Worm (Caenorhabditis elegans): ENCODE measurements around the gene srxa-13.

Gene srxa-13

DNA sequence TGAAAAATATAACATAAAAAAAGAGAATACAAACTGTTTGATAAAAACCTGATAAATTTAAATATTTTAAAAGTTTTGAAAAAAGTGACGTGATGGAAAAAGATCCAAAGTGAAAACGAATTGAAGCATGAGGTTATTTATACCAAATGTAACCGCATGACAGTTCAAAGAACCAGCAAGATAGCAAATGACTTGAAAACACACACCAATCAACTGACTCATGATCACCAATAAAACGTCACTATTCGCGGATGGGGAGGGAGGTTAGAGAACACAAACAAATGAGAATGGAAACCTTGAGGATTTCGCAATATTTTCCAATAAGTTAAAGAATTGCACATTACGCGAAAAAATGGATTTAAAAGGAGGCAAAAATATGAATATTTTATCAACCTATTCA, 20.2 kb upstream of the srxa-13 start, which contains the start of gene C06B3.7 (continued):
- no peak for TF ChIP-seq ceh-44 (GFP tag; IDR thresholded peaks at IDR 0.05)
- TF ChIP-seq ctbp-1 (GFP tag; IDR thresholded peaks at IDR 0.05) = no peak
- peak; percentile 57 for TF ChIP-seq pqm-1 (tag; optimal IDR thresholded peaks at IDR 0.05)
- no peak for TF ChIP-seq hmg-1.1 (GFP tag; IDR thresholded peaks at IDR 0.05)
- TF ChIP-seq cey-2 (tag; optimal IDR thresholded peaks at IDR 0.05; ENCODE audit: borderline replicate concordance, insufficient read depth) = peak; percentile 65
- peak; percentile 99 for TF ChIP-seq hlh-30 (tag; optimal IDR thresholded peaks at IDR 0.05; ENCODE audit: insufficient read depth)
- TF ChIP-seq egl-43 (GFP tag; IDR thresholded peaks at IDR 0.05) = no peak
- no peak for TF ChIP-seq ztf-11 (tag; optimal IDR thresholded peaks at IDR 0.05)
- TF ChIP-seq ZK546.5 (tag; optimal IDR thresholded peaks at IDR 0.05) = no peak
- no peak for TF ChIP-seq spr-3 (GFP tag; optimal IDR thresholded peaks at IDR 0.05)
- TF ChIP-seq nhr-48 (tag; optimal IDR thresholded peaks at IDR 0.05) = peak; percentile 75
- TF ChIP-seq skn-1 (tag; optimal IDR thresholded peaks at IDR 0.05) = no peak
- peak; percentile 62 for TF ChIP-seq lin-13 (GFP tag; optimal IDR thresholded peaks at IDR 0.05)
- TF ChIP-seq zag-1 (tag; optimal IDR thresholded peaks at IDR 0.05) = no peak
- TF ChIP-seq jun-1 (tag; optimal IDR thresholded peaks at IDR 0.05) = no peak
- TF ChIP-seq vab-7 (GFP tag; IDR thresholded peaks at IDR 0.05) = no peak
- no peak for TF ChIP-seq Y5F2A.4 (GFP tag; optimal IDR thresholded peaks at IDR 0.05)
- no peak for TF ChIP-seq aly-2 (tag; optimal IDR thresholded peaks at IDR 0.05)
- no peak for TF ChIP-seq Y48G9A.11 (GFP tag; IDR thresholded peaks at IDR 0.05)
- TF ChIP-seq nhr-6 (tag; optimal IDR thresholded peaks at IDR 0.05) = peak; percentile 91
- no peak for TF ChIP-seq F10B5.3 (tag; optimal IDR thresholded peaks at IDR 0.05)
- TF ChIP-seq saeg-2 (GFP tag; IDR thresholded peaks at IDR 0.05) = 0 out of 2 replicates have a peak, but pooled peaks have one; percentile 10
- TF ChIP-seq lin-38 (GFP tag; IDR thresholded peaks at IDR 0.05) = no peak
- TF ChIP-seq duxl-1 (tag; optimal IDR thresholded peaks at IDR 0.05; ENCODE audit: poor library complexity) = no peak
- TF ChIP-seq daf-16 (GFP tag; optimal IDR thresholded peaks at IDR 0.05) = peak; percentile 51 to 83
- TF ChIP-seq daf-16 (tag; optimal IDR thresholded peaks at IDR 0.05) = peak; percentile 99
- TF ChIP-seq madf-9 (GFP tag; conservative IDR thresholded peaks at IDR 0.05) = no peak
- TF ChIP-seq spr-1 (tag; optimal IDR thresholded peaks at IDR 0.05) = no peak
- TF ChIP-seq nhr-102 (tag; optimal IDR thresholded peaks at IDR 0.05) = peak; percentile 57
- TF ChIP-seq madf-5 (GFP tag; IDR thresholded peaks at IDR 0.05) = no peak
- TF ChIP-seq lsy-2 (tag; optimal IDR thresholded peaks at IDR 0.05) = peak; percentile 63 to 88
- peak; percentile 73 for TF ChIP-seq fos-1 (tag; optimal IDR thresholded peaks at IDR 0.05)
- no peak for TF ChIP-seq zfp-2 (tag; optimal IDR thresholded peaks at IDR 0.05)
- TF ChIP-seq ceh-82 (tag; optimal IDR thresholded peaks at IDR 0.05) = no peak
- TF ChIP-seq lin-29 (GFP tag; IDR thresholded peaks at IDR 0.05) = no peak
- peak; percentile 96 for TF ChIP-seq hlh-11 (tag; optimal IDR thresholded peaks at IDR 0.05)
- no peak for TF ChIP-seq set-16 (GFP tag; IDR thresholded peaks at IDR 0.05)
- peak; percentile 92 for TF ChIP-seq php-3 (GFP tag; IDR thresholded peaks at IDR 0.05)

DNA sequence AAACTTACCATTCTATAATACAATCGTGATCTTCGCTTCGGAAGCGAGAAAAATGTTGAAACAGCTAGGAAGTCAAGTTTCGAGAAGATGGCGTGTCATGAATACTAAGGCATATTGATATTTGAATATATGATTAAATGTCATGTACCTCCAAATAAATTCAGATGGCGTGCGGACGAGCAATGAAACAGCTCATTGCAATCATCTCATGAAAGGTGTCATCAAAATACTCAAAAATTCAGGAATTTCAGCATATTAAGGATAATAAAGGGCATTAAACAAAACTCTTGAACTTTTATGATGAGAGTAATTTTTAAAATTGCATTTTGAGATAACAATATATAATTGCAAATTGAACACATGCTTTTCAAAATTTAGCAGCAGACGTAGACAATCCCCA, 14.2 kb upstream of the srxa-13 start, which contains the start of gene gcy-32:
gcy-32 (minus strand) TSS at position 101 of the 400 bp plus-strand sequence.
- TF ChIP-seq Y75B8A.6 (GFP tag; IDR thresholded peaks at IDR 0.05) (no peak), vab-7 (GFP tag; IDR thresholded peaks at IDR 0.05) (no peak), zag-1 (tag; optimal IDR thresholded peaks at IDR 0.05) (no peak), unc-39 (tag; optimal IDR thresholded peaks at IDR 0.05) (no peak), F49E8.2 (tag; optimal IDR thresholded peaks at IDR 0.05; ENCODE audit: borderline replicate concordance) (no peak), aha-1 (tag) (no peak), snpc-4 (tag; optimal IDR thresholded peaks at IDR 0.05) (no peak), fkh-10 (GFP tag; optimal IDR thresholded peaks at IDR 0.05) (no peak)
